Worm (Caenorhabditis elegans): ENCODE measurements around the gene Y67A10A.2.

DNA sequence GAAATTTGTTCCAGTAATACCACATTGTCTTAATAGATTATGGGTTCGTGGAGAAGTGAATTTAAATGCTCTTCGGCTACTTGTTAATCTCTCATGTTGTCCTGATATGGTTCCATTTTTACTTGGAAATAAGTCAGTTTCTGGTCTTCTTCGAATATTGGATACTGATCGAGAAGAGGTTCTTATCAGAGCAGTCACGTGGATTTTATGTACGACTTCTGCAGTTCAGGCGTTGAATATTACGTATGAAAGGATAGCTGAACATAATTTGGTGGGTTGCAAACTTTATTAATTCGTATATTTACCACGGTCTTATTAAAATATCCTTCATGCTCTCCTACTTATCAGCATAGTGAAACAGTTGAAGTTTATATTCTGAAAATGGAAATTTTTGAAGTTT, 40.0 kb downstream of the Y67A10A.2 start:
- TF ChIP-seq snpc-4 (tag; optimal IDR thresholded peaks at IDR 0.05) (no peak), bed-3 (GFP tag; optimal IDR thresholded peaks at IDR 0.05) (no peak), nhr-76 (tag; optimal IDR thresholded peaks at IDR 0.05) (no peak), nhr-237 (tag; optimal IDR thresholded peaks at IDR 0.05) (no peak), elt-1 (tag; optimal IDR thresholded peaks at IDR 0.05; ENCODE audit: borderline replicate concordance, insufficient read depth) (no peak), unc-39 (tag; optimal IDR thresholded peaks at IDR 0.05) (no peak), unc-62 (GFP tag; optimal IDR thresholded peaks at IDR 0.05) (no peak), pha-4 (tag; optimal IDR thresholded peaks at IDR 0.05) (no peak), blmp-1 (tag; optimal IDR thresholded peaks at IDR 0.05) (no peak), nhr-28 (tag; optimal IDR thresholded peaks at IDR 0.05) (no peak), ztf-11 (tag; optimal IDR thresholded peaks at IDR 0.05) (no peak), mep-1 (tag; optimal IDR thresholded peaks at IDR 0.05) (no peak)
